Fruit fly (Drosophila melanogaster): Measurements from ENCODE around the gene NLaz.

Gene NLaz

dm6 chr2L:1341995-1342394 is 19.6 kb downstream of the NLaz start, which contains the start of gene CG33923:
TSS of gene CG33923 (minus strand) at chr2L:1342095.
- no peak for TF ChIP-seq sv (GFP tag; optimal IDR thresholded peaks at IDR 0.05)
- no peak for TF ChIP-seq woc (GFP tag; optimal IDR thresholded peaks at IDR 0.05)
- no peak for TF ChIP-seq sage (GFP tag; optimal IDR thresholded peaks at IDR 0.05)
- no peak for TF ChIP-seq br (GFP tag; optimal IDR thresholded peaks at IDR 0.05)
- TF ChIP-seq Abd-B (GFP tag; optimal IDR thresholded peaks at IDR 0.05): no peak
- TF ChIP-seq CG32264 (GFP tag; optimal IDR thresholded peaks at IDR 0.05): no peak
- no peak for TF ChIP-seq N (GFP tag; optimal IDR thresholded peaks at IDR 0.05)
- no peak for TF ChIP-seq Sp1 (GFP tag; optimal IDR thresholded peaks at IDR 0.05)
- no peak for TF ChIP-seq lola (GFP tag; optimal IDR thresholded peaks at IDR 0.05)
- TF ChIP-seq Hr78 (GFP tag; optimal IDR thresholded peaks at IDR 0.05): no peak
- no peak for TF ChIP-seq h (GFP tag; optimal IDR thresholded peaks at IDR 0.05)
- no peak for TF ChIP-seq rgr (GFP tag; optimal IDR thresholded peaks at IDR 0.05)
- TF ChIP-seq Hnf4 (GFP tag; optimal IDR thresholded peaks at IDR 0.05): no peak
- no peak for TF ChIP-seq tai (GFP tag; optimal IDR thresholded peaks at IDR 0.05)
- TF ChIP-seq CrebA (GFP tag; optimal IDR thresholded peaks at IDR 0.05; ENCODE audit: borderline replicate concordance): no peak

dm6 chr2L:1333828-1334227 is 27.8 kb downstream of the NLaz start, which contains the start of gene CG5440:
TSS of gene CG5440 (plus strand) at chr2L:1334128.
- TF ChIP-seq Hr78 (GFP tag; optimal IDR thresholded peaks at IDR 0.05): no peak
- TF ChIP-seq pan (optimal IDR thresholded peaks at IDR 0.05): no peak
- no peak for TF ChIP-seq CG32264 (GFP tag; optimal IDR thresholded peaks at IDR 0.05)
- TF ChIP-seq jim (GFP tag; optimal IDR thresholded peaks at IDR 0.05): no peak
- no peak for TF ChIP-seq GATAd (GFP tag; optimal IDR thresholded peaks at IDR 0.05)
- no peak for TF ChIP-seq h (GFP tag; optimal IDR thresholded peaks at IDR 0.05)
- no peak for TF ChIP-seq lola (GFP tag; optimal IDR thresholded peaks at IDR 0.05)
- TF ChIP-seq Vsx2 (GFP tag; optimal IDR thresholded peaks at IDR 0.05; ENCODE audit: partially characterized antibody): no peak
- TF ChIP-seq OdsH (GFP tag; optimal IDR thresholded peaks at IDR 0.05): no peak
- TF ChIP-seq Jra (GFP tag; optimal IDR thresholded peaks at IDR 0.05): no peak
- TF ChIP-seq tai (GFP tag; optimal IDR thresholded peaks at IDR 0.05): no peak
- TF ChIP-seq Abd-B (GFP tag; optimal IDR thresholded peaks at IDR 0.05): no peak
- TF ChIP-seq dsf (GFP tag; optimal IDR thresholded peaks at IDR 0.05; ENCODE audit: borderline replicate concordance): no peak
- TF ChIP-seq CrebA (GFP tag; optimal IDR thresholded peaks at IDR 0.05; ENCODE audit: borderline replicate concordance): no peak
- TF ChIP-seq Dif (GFP tag; optimal IDR thresholded peaks at IDR 0.05; ENCODE audit: partially characterized antibody): no peak
- TF ChIP-seq dl (GFP tag; optimal IDR thresholded peaks at IDR 0.05; ENCODE audit: insufficient read depth in 1 of 2, partially characterized antibody in 2 of 2): no peak
- TF ChIP-seq br (GFP tag; optimal IDR thresholded peaks at IDR 0.05): no peak
- no peak for TF ChIP-seq rgr (GFP tag; optimal IDR thresholded peaks at IDR 0.05)
- no peak for TF ChIP-seq sv (GFP tag; optimal IDR thresholded peaks at IDR 0.05)

DNA sequence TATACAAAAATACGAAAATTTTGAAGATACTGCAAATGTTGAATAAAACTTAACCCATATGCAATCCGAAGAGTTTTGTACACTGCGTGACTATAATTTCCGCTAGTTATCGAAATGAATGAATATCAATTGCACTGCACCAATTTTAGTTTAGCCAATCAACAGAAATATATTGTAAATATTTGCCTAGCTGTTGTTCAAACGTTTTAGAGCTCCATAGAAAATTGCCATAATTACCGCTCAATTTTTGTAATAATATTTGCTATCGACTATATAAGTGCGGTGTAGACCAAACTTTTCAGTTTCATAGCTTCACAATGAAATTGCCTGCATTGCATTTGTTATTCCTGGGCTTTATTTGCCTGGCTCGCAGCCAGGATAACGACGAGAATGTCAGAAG is 32.8 kb downstream of the NLaz start, which contains the start of gene a5:
Gene a5, plus strand, starts transcription at position 301 of the 400 bp plus-strand sequence.
- TF ChIP-seq br (GFP tag; optimal IDR thresholded peaks at IDR 0.05) (no peak), CG32264 (GFP tag; optimal IDR thresholded peaks at IDR 0.05) (no peak), Dif (GFP tag; optimal IDR thresholded peaks at IDR 0.05; ENCODE audit: partially characterized antibody) (no peak), sv (GFP tag; optimal IDR thresholded peaks at IDR 0.05) (no peak), N (GFP tag; optimal IDR thresholded peaks at IDR 0.05) (no peak), Sp1 (GFP tag; optimal IDR thresholded peaks at IDR 0.05) (no peak), fru (GFP tag; optimal IDR thresholded peaks at IDR 0.05) (no peak), Hr78 (GFP tag; optimal IDR thresholded peaks at IDR 0.05) (no peak)

DNA sequence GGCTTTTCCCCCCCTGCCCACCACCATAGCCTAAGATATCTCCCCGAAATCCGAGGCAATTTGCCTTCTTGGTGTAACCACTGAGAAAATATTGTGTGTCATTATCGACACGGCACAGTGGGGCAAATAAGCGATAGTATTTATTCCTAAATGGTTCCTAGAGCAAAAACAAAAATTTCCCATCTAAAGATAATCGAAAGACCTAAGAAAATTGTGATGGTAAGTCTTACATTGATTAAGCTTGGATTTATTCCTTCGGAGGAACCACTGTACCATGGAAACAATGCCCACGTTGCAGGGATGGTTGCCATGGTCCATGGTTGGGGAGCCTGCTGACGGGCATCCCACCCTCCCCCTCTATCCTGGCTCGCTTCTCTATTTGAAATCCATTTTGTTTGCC is 45.2 kb downstream of the NLaz start:
- TF ChIP-seq tai (GFP tag; optimal IDR thresholded peaks at IDR 0.05) (no peak), Hr78 (GFP tag; optimal IDR thresholded peaks at IDR 0.05) (no peak), N (GFP tag; optimal IDR thresholded peaks at IDR 0.05) (no peak), foxo (GFP tag; optimal IDR thresholded peaks at IDR 0.05) (peak in 1 of 2 experiments; percentile 7), h (GFP tag; optimal IDR thresholded peaks at IDR 0.05) (no peak), usp (GFP tag; optimal IDR thresholded peaks at IDR 0.05) (no peak), br (GFP tag; optimal IDR thresholded peaks at IDR 0.05) (no peak)

DNA sequence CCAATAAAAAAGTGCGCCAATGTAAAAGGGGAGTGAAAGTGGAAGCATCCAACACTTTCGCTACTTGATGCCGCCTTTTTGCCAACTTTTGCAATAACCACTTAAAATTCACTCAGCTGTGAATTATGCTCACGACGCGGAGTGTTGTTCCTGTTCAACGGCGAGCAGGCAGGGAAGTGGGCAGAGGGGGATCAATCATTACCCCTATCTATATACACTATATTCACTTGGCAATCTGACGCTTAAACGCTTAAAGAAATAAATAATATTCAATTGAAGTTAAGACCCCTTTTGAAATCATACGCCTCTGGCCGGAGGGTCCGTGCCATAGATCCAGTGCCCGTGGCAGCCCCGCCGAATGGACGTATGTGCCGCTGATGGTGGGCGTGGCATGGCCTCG is 46.3 kb downstream of the NLaz start:
- TF ChIP-seq Hr83 (GFP tag; optimal IDR thresholded peaks at IDR 0.05; ENCODE audit: poor library complexity, severe bottlenecking) (no peak), sage (GFP tag; optimal IDR thresholded peaks at IDR 0.05) (no peak), pan (optimal IDR thresholded peaks at IDR 0.05) (no peak), fru (GFP tag; optimal IDR thresholded peaks at IDR 0.05) (no peak), N (GFP tag; optimal IDR thresholded peaks at IDR 0.05) (no peak), sv (GFP tag; optimal IDR thresholded peaks at IDR 0.05) (no peak), Mio (GFP tag; optimal IDR thresholded peaks at IDR 0.05) (no peak), Vsx2 (GFP tag; optimal IDR thresholded peaks at IDR 0.05; ENCODE audit: partially characterized antibody) (no peak), foxo (GFP tag; optimal IDR thresholded peaks at IDR 0.05) (no peak), OdsH (GFP tag; optimal IDR thresholded peaks at IDR 0.05) (no peak), HLH106 (tag; optimal IDR thresholded peaks at IDR 0.05) (no peak), usp (GFP tag; optimal IDR thresholded peaks at IDR 0.05) (no peak), CrebA (GFP tag; optimal IDR thresholded peaks at IDR 0.05; ENCODE audit: borderline replicate concordance) (no peak), br (GFP tag; optimal IDR thresholded peaks at IDR 0.05) (no peak), GATAd (GFP tag; optimal IDR thresholded peaks at IDR 0.05) (no peak), psq (GFP tag; optimal IDR thresholded peaks at IDR 0.05) (no peak), jim (GFP tag; optimal IDR thresholded peaks at IDR 0.05) (no peak)
